Fruit fly (Drosophila melanogaster): ENCODE measurements around the gene CG13078.

- TF ChIP-seq Sox102F (GFP tag; optimal IDR thresholded peaks at IDR 0.05): peak; percentile 22
- no peak for TF ChIP-seq Hr38 (GFP tag; optimal IDR thresholded peaks at IDR 0.05)
- no peak for TF ChIP-seq CG11762 (GFP tag; optimal IDR thresholded peaks at IDR 0.05; ENCODE audit: insufficient read depth)
- peak; percentile 90 for TF ChIP-seq svp (GFP tag)
- peak; percentile 4 for TF ChIP-seq vri (GFP tag; optimal IDR thresholded peaks at IDR 0.05)
- no peak for TF ChIP-seq Ets96B (tag; optimal IDR thresholded peaks at IDR 0.05)
- TF ChIP-seq CG11902 (GFP tag; optimal IDR thresholded peaks at IDR 0.05): no peak
- peak; percentile 43 for TF ChIP-seq Met (GFP tag; optimal IDR thresholded peaks at IDR 0.05)
- peak; percentile 73 for TF ChIP-seq Hr4 (GFP tag; optimal IDR thresholded peaks at IDR 0.05)
- no peak for TF ChIP-seq CG6276 (GFP tag; optimal IDR thresholded peaks at IDR 0.05)
- no peak for TF ChIP-seq ss (GFP tag; optimal IDR thresholded peaks at IDR 0.05)
- peak; percentile 51 for TF ChIP-seq esn (GFP tag; optimal IDR thresholded peaks at IDR 0.05)
Observed at dm6 chr2L:19570806-19571254, 7.1 kb downstream of the CG13078 start.

All from whole organism, prepupa.